Worm (Caenorhabditis elegans): ENCODE results near the gene srbc-33.

Gene srbc-33

ce11 chrV:3463514-3463913 is 21.1 kb downstream of the srbc-33 start, which contains the start of gene slc-28.1:
TSS of gene slc-28.1 (plus strand) at chrV:3463814.
- TF ChIP-seq Y55F3AM.14 (GFP tag; optimal IDR thresholded peaks at IDR 0.05), result no peak
- TF ChIP-seq nhr-77 (tag; optimal IDR thresholded peaks at IDR 0.05), result no peak
- no peak for TF ChIP-seq elt-3 (tag; optimal IDR thresholded peaks at IDR 0.05)
- TF ChIP-seq nhr-129 (tag; optimal IDR thresholded peaks at IDR 0.05), result no peak
- no peak for TF ChIP-seq ceh-16 (tag; optimal IDR thresholded peaks at IDR 0.05)
- TF ChIP-seq lin-13 (GFP tag; optimal IDR thresholded peaks at IDR 0.05), result no peak
- no peak for TF ChIP-seq snpc-4 (tag; optimal IDR thresholded peaks at IDR 0.05)
- TF ChIP-seq ztf-1 (GFP tag; conservative IDR thresholded peaks at IDR 0.05), result no peak
- TF ChIP-seq mab-5 (tag; optimal IDR thresholded peaks at IDR 0.05), result no peak
- no peak for TF ChIP-seq nhr-237 (tag; optimal IDR thresholded peaks at IDR 0.05)
- TF ChIP-seq F13H6.1 (tag; optimal IDR thresholded peaks at IDR 0.05), result no peak
- no peak for TF ChIP-seq unc-55 (GFP tag; optimal IDR thresholded peaks at IDR 0.05)
- TF ChIP-seq aly-2 (tag; optimal IDR thresholded peaks at IDR 0.05), result no peak
- TF ChIP-seq nhr-12 (tag; optimal IDR thresholded peaks at IDR 0.05), result no peak
- TF ChIP-seq lin-39 (tag; optimal IDR thresholded peaks at IDR 0.05), result no peak

ce11 chrV:3459919-3460318 is 24.7 kb downstream of the srbc-33 start, which contains the start of gene slc-28.2:
TSS of gene slc-28.2 (plus strand) at chrV:3460219.
- TF ChIP-seq peb-1 (tag; optimal IDR thresholded peaks at IDR 0.05), result no peak
- TF ChIP-seq nhr-23 (tag; optimal IDR thresholded peaks at IDR 0.05), result no peak
- TF ChIP-seq nhr-11 (tag; optimal IDR thresholded peaks at IDR 0.05), result no peak
- no peak for TF ChIP-seq nhr-237 (tag; optimal IDR thresholded peaks at IDR 0.05)

ce11 chrV:3455135-3455747 is 29.4 kb downstream of the srbc-33 start:
- TF ChIP-seq C34F6.9 (tag; optimal IDR thresholded peaks at IDR 0.05), result no peak
- TF ChIP-seq sma-3 (GFP tag; optimal IDR thresholded peaks at IDR 0.05), result no peak
- TF ChIP-seq nhr-23 (tag; optimal IDR thresholded peaks at IDR 0.05), result no peak
- TF ChIP-seq F13H6.1 (tag; optimal IDR thresholded peaks at IDR 0.05), result no peak
- TF ChIP-seq nhr-11 (tag; optimal IDR thresholded peaks at IDR 0.05), result no peak
- TF ChIP-seq ZK546.5 (tag; optimal IDR thresholded peaks at IDR 0.05), result no peak
- no peak for TF ChIP-seq ceh-16 (tag; optimal IDR thresholded peaks at IDR 0.05)
- no peak for TF ChIP-seq mab-5 (tag; optimal IDR thresholded peaks at IDR 0.05)
- no peak for TF ChIP-seq lin-13 (GFP tag; optimal IDR thresholded peaks at IDR 0.05)
- TF ChIP-seq ztf-11 (tag; optimal IDR thresholded peaks at IDR 0.05), result no peak
- no peak for TF ChIP-seq nhr-10 (tag; optimal IDR thresholded peaks at IDR 0.05)
- TF ChIP-seq zag-1 (tag; optimal IDR thresholded peaks at IDR 0.05), result no peak
- TF ChIP-seq fos-1 (tag; optimal IDR thresholded peaks at IDR 0.05), result no peak

ce11 chrV:3454620-3455019 is 30.0 kb downstream of the srbc-33 start:
- TF ChIP-seq ceh-82 (tag; optimal IDR thresholded peaks at IDR 0.05) (no peak), fos-1 (tag; optimal IDR thresholded peaks at IDR 0.05) (no peak), nhr-237 (tag; optimal IDR thresholded peaks at IDR 0.05) (no peak), mab-5 (tag; optimal IDR thresholded peaks at IDR 0.05) (no peak)

- TF ChIP-seq mbf-1 (tag; optimal IDR thresholded peaks at IDR 0.05) (no peak), elt-1 (tag; optimal IDR thresholded peaks at IDR 0.05) (no peak), ztf-11 (tag; optimal IDR thresholded peaks at IDR 0.05) (no peak), alr-1 (tag; optimal IDR thresholded peaks at IDR 0.05) (no peak), ceh-16 (tag; optimal IDR thresholded peaks at IDR 0.05) (no peak), nhr-23 (tag; optimal IDR thresholded peaks at IDR 0.05) (no peak), C34F6.9 (tag; optimal IDR thresholded peaks at IDR 0.05) (no peak), crh-2 (tag; optimal IDR thresholded peaks at IDR 0.05) (no peak), sma-9 (GFP tag; optimal IDR thresholded peaks at IDR 0.05) (no peak), sma-9 (tag; optimal IDR thresholded peaks at IDR 0.05) (no peak), egl-27 (tag; optimal IDR thresholded peaks at IDR 0.05) (no peak), nhr-11 (tag; optimal IDR thresholded peaks at IDR 0.05) (no peak), unc-39 (tag; optimal IDR thresholded peaks at IDR 0.05) (no peak), nhr-12 (tag; optimal IDR thresholded peaks at IDR 0.05) (no peak), skn-1 (tag; optimal IDR thresholded peaks at IDR 0.05) (no peak), nhr-25 (tag; optimal IDR thresholded peaks at IDR 0.05) (no peak), sma-3 (GFP tag; optimal IDR thresholded peaks at IDR 0.05) (no peak), unc-62 (GFP tag; optimal IDR thresholded peaks at IDR 0.05) (no peak), ztf-4 (tag; optimal IDR thresholded peaks at IDR 0.05) (no peak), peb-1 (tag; optimal IDR thresholded peaks at IDR 0.05) (no peak), mdl-1 (tag; optimal IDR thresholded peaks at IDR 0.05) (no peak)
These were observed 32.1 kb downstream of the srbc-33 start for ce11 chrV:3452489-3452888.

All from whole organism, L2 larva.